Fruit fly (Drosophila melanogaster) whole organism, embryonic: ENCODE measurements around the gene Npc2g.

Source experiments
- CG10979 ChIP-seq: fragments of 200-800 bp; sonication (Bioruptor generic); optimal IDR thresholded peaks from 2 replicates; lab custom pipeline; 2018; ENCODE audit warnings: missing biosample characterization, mild to moderate bottlenecking, missing genetic modification characterization, moderate library complexity
- CG11504 ChIP-seq: fragments of 200-800 bp; sonication (Bioruptor generic); optimal IDR thresholded peaks from 3 replicates; lab custom pipeline; 2019; ENCODE audit warnings: missing biosample characterization, mild to moderate bottlenecking, missing genetic modification characterization, moderate library complexity
- CG11695 ChIP-seq: fragments of 200-800 bp; sonication (Bioruptor generic); IDR thresholded peaks from 3 replicates; pipeline ENCODE4 v1.3.6; 2022; ENCODE audit warnings: missing biosample characterization, missing genetic modification characterization
- CG12104 ChIP-seq: fragments of 200-800 bp; sonication (Bioruptor generic); optimal IDR thresholded peaks from 3 replicates; lab custom pipeline; 2016; ENCODE audit warnings: missing biosample characterization, missing genetic modification characterization
- CG17829 ChIP-seq: fragments of 200-800 bp; optimal IDR thresholded peaks from 2 replicates; lab custom pipeline; 2019; ENCODE audit warnings: missing biosample characterization, mild to moderate bottlenecking, missing genetic modification characterization, moderate library complexity
- CG1792 ChIP-seq: fragments of 200-800 bp; sonication (Bioruptor generic); optimal IDR thresholded peaks from 2 replicates; lab custom pipeline; 2016; ENCODE audit warnings: missing biosample characterization, missing genetic modification characterization
- CG18262 ChIP-seq: fragments of 200-800 bp; optimal IDR thresholded peaks from 3 replicates; lab custom pipeline; 2019; ENCODE audit warnings: missing biosample characterization, mild to moderate bottlenecking, missing genetic modification characterization, moderate library complexity
- CG2678 ChIP-seq: fragments of 200-800 bp; sonication (Bioruptor generic); optimal IDR thresholded peaks from 3 replicates; lab custom pipeline; 2019; ENCODE audit warnings: missing biosample characterization, mild to moderate bottlenecking, missing genetic modification characterization, moderate library complexity
- CG32772 ChIP-seq: fragments of 200-800 bp; sonication (Bioruptor generic); IDR thresholded peaks from 2 replicates; pipeline ENCODE4 v1.3.6; 2022; ENCODE audit warnings: missing biosample characterization, missing genetic modification characterization
- CG33557 ChIP-seq: fragments of 200-800 bp; sonication (Bioruptor generic); optimal IDR thresholded peaks from 2 replicates; lab custom pipeline; 2019; ENCODE audit warnings: missing biosample characterization, mild to moderate bottlenecking, missing genetic modification characterization, moderate library complexity
- CG4820 ChIP-seq: fragments of 200-800 bp; sonication (Bioruptor generic); optimal IDR thresholded peaks from 3 replicates; lab custom pipeline; 2016; ENCODE audit warnings: missing biosample characterization, missing genetic modification characterization
- CG8290 ChIP-seq, 3 experiments: fragments of 200-800 bp; sonication (Bioruptor generic); optimal IDR thresholded peaks; 2 replicates each; lab custom pipeline; 2016 to 2019; ENCODE audit warnings: missing biosample characterization in 3 of 3, missing genetic modification characterization in 3 of 3, mild to moderate bottlenecking in 2 of 3, moderate library complexity in 1 of 3
- CG8924 ChIP-seq: fragments of 200-800 bp; optimal IDR thresholded peaks from 3 replicates; lab custom pipeline; 2019; ENCODE audit warnings: missing biosample characterization, mild to moderate bottlenecking, missing genetic modification characterization, moderate library complexity
- CG9932 ChIP-seq: fragments of 200-800 bp; sonication (Bioruptor generic); IDR thresholded peaks from 2 replicates; pipeline ENCODE4 v1.3.6; 2022; ENCODE audit warnings: missing biosample characterization, missing genetic modification characterization
- CTCF ChIP-seq: fragments of 200-800 bp; sonication (Bioruptor generic); optimal IDR thresholded peaks from 2 replicates; lab custom pipeline; 2017; ENCODE audit warnings: missing biosample characterization, mild to moderate bottlenecking, missing genetic modification characterization, moderate library complexity
- Camta ChIP-seq: fragments of 200-800 bp; sonication (Bioruptor generic); optimal IDR thresholded peaks from 2 replicates; lab custom pipeline; 2016; ENCODE audit warnings: missing biosample characterization, missing genetic modification characterization
- Fer2 ChIP-seq: fragments of 200-800 bp; sonication (Bioruptor generic); optimal IDR thresholded peaks from 2 replicates; lab custom pipeline; 2018; ENCODE audit warnings: missing biosample characterization, mild to moderate bottlenecking, missing genetic modification characterization, moderate library complexity
- GATAe ChIP-seq: fragments of 200-800 bp; sonication (Bioruptor generic); conservative IDR thresholded peaks from 2 replicates; pipeline ENCODE4 v1.3.6; 2022; ENCODE audit warnings: missing biosample characterization, missing genetic modification characterization
- Hey ChIP-seq: fragments of 200-800 bp; sonication (Bioruptor generic); optimal IDR thresholded peaks from 3 replicates; lab custom pipeline; 2018; ENCODE audit warnings: missing biosample characterization, mild to moderate bottlenecking, missing genetic modification characterization
- Hr39 ChIP-seq: fragments of >200 bp; optimal IDR thresholded peaks from 2 replicates; lab custom pipeline; 2017
- Myb ChIP-seq: fragments of 200-800 bp; sonication (Bioruptor generic); optimal IDR thresholded peaks from 2 replicates; lab custom pipeline; 2016; ENCODE audit warnings: missing biosample characterization, missing genetic modification characterization
- Nf-YB ChIP-seq: fragments of 200-800 bp; sonication (Bioruptor generic); optimal IDR thresholded peaks from 3 replicates; lab custom pipeline; 2019; ENCODE audit warnings: missing biosample characterization, mild to moderate bottlenecking, missing genetic modification characterization, moderate library complexity
- Oaz ChIP-seq: fragments of 200-800 bp; sonication (Bioruptor generic); IDR thresholded peaks from 2 replicates; pipeline ENCODE4 v1.3.6; 2022; ENCODE audit warnings: missing biosample characterization, missing genetic modification characterization
- Side ChIP-seq: fragments of 200-800 bp; sonication (Bioruptor generic); optimal IDR thresholded peaks from 2 replicates; lab custom pipeline; 2016; ENCODE audit warnings: missing biosample characterization, missing genetic modification characterization
- Usf ChIP-seq: fragments of 200-800 bp; sonication (Bioruptor generic); optimal IDR thresholded peaks from 2 replicates; lab custom pipeline; 2017; ENCODE audit warnings: missing genotype, missing biosample characterization, missing genetic modification characterization
- Xbp1 ChIP-seq: fragments of 200-800 bp; sonication (Bioruptor generic); optimal IDR thresholded peaks from 3 replicates; lab custom pipeline; 2016; ENCODE audit warnings: missing biosample characterization, mild to moderate bottlenecking, missing genetic modification characterization
- Xrp1 ChIP-seq: fragments of 200-800 bp; sonication (Bioruptor generic); IDR thresholded peaks from 2 replicates; pipeline ENCODE4 v1.3.6; 2022; ENCODE audit warnings: missing biosample characterization, missing genetic modification characterization
- corto ChIP-seq: fragments of 200-800 bp; sonication (Bioruptor generic); optimal IDR thresholded peaks from 2 replicates; lab custom pipeline; 2016; ENCODE audit warnings: missing biosample characterization, mild to moderate bottlenecking, missing genetic modification characterization, moderate library complexity
- crol ChIP-seq: fragments of 200-800 bp; sonication (Bioruptor generic); IDR thresholded peaks from 2 replicates; pipeline ENCODE4 v1.3.6; 2022; ENCODE audit warnings: missing biosample characterization, missing genetic modification characterization
- disco-r ChIP-seq: fragments of 200-800 bp; sonication (Bioruptor generic); optimal IDR thresholded peaks from 2 replicates; lab custom pipeline; 2016; ENCODE audit warnings: missing biosample characterization, missing genetic modification characterization
- dmrt99B ChIP-seq: fragments of 200-800 bp; sonication (Bioruptor generic); optimal IDR thresholded peaks from 2 replicates; lab custom pipeline; 2018; ENCODE audit warnings: missing biosample characterization, mild to moderate bottlenecking, missing genetic modification characterization, moderate library complexity
- eyg ChIP-seq: fragments of 200-800 bp; sonication (Bioruptor generic); optimal IDR thresholded peaks from 3 replicates; lab custom pipeline; 2016; ENCODE audit warnings: missing biosample characterization, missing genetic modification characterization
- fd96Cb ChIP-seq: fragments of 200-800 bp; sonication (Bioruptor generic); optimal IDR thresholded peaks from 2 replicates; lab custom pipeline; 2018; ENCODE audit warnings: missing biosample characterization, mild to moderate bottlenecking, missing genetic modification characterization, moderate library complexity
- gsb ChIP-seq: fragments of 200-800 bp; sonication (Bioruptor generic); IDR thresholded peaks from 2 replicates; pipeline ENCODE4 v1.3.6; 2022; ENCODE audit warnings: missing biosample characterization, missing genetic modification characterization
- hbn ChIP-seq: fragments of 200-800 bp; sonication (Bioruptor generic); IDR thresholded peaks from 2 replicates; pipeline ENCODE4 v1.3.6; 2022; ENCODE audit warnings: missing biosample characterization, missing genetic modification characterization; ENCODE audit not compliant: partially characterized antibody
- inv ChIP-seq: fragments of 200-800 bp; sonication (Bioruptor generic); IDR thresholded peaks from 2 replicates; pipeline ENCODE4 v1.3.6; 2022; ENCODE audit warnings: missing biosample characterization, missing genetic modification characterization; ENCODE audit not compliant: partially characterized antibody
- nmo ChIP-seq: fragments of 200-800 bp; sonication (Bioruptor generic); optimal IDR thresholded peaks from 2 replicates; lab custom pipeline; 2018; ENCODE audit warnings: missing biosample characterization, mild to moderate bottlenecking, missing genetic modification characterization, moderate library complexity
- onecut ChIP-seq: fragments of 200-800 bp; sonication (Bioruptor generic); IDR thresholded peaks from 2 replicates; pipeline ENCODE4 v1.3.6; 2022; ENCODE audit warnings: missing biosample characterization, missing genetic modification characterization
- org-1 ChIP-seq: fragments of 200-800 bp; sonication (Bioruptor generic); optimal IDR thresholded peaks from 2 replicates; lab custom pipeline; 2017; ENCODE audit warnings: missing biosample characterization, missing genetic modification characterization
- pan ChIP-seq, 4 experiments: fragments of >200 bp in 3 of 4; fragments of 200-800 bp in 1 of 4; sonication (Bioruptor generic) in 1 of 4; optimal IDR thresholded peaks in 3 of 4; IDR thresholded peaks in 1 of 4; 2 replicates each; pipeline versions ENCODE4 v1.3.6 to Lab custom; 2017 to 2022; ENCODE audit warnings: missing biosample characterization in 2 of 4, missing genetic modification characterization in 2 of 4, mixed read lengths in 1 of 4
- phol ChIP-seq: fragments of 200-800 bp; sonication (Bioruptor generic); optimal IDR thresholded peaks from 3 replicates; lab custom pipeline; 2018; ENCODE audit warnings: missing biosample characterization, mild to moderate bottlenecking, missing genetic modification characterization, moderate library complexity
- pros ChIP-seq: fragments of 200-800 bp; sonication (Bioruptor generic); optimal IDR thresholded peaks from 3 replicates; lab custom pipeline; 2019; ENCODE audit warnings: missing biosample characterization, mild to moderate bottlenecking, missing genetic modification characterization, moderate library complexity
- row ChIP-seq: fragments of 200-800 bp; sonication (Bioruptor generic); IDR thresholded peaks from 3 replicates; pipeline ENCODE4 v1.3.6; 2022; ENCODE audit warnings: missing biosample characterization, missing genetic modification characterization
- sens ChIP-seq: fragments of 200-800 bp; sonication (Bioruptor generic); peaks from one replicate; lab custom pipeline; 2016; ENCODE audit warnings: missing biosample characterization, missing genetic modification characterization
- sqz ChIP-seq: fragments of 200-800 bp; sonication (Bioruptor generic); optimal IDR thresholded peaks from 3 replicates; lab custom pipeline; 2018; ENCODE audit warnings: missing biosample characterization, mild to moderate bottlenecking, missing genetic modification characterization
- tap ChIP-seq: fragments of 200-800 bp; optimal IDR thresholded peaks from 3 replicates; lab custom pipeline; 2019; ENCODE audit warnings: missing biosample characterization, mild to moderate bottlenecking, missing genetic modification characterization, moderate library complexity
- usp ChIP-seq: fragments of >200 bp; optimal IDR thresholded peaks from 2 replicates; lab custom pipeline; 2017; ENCODE audit warnings: missing biosample characterization, missing genetic modification characterization
- vnd ChIP-seq: fragments of 200-800 bp; sonication (Bioruptor generic); IDR thresholded peaks from 3 replicates; pipeline ENCODE4 v1.3.6; 2022; ENCODE audit warnings: missing biosample characterization, missing genetic modification characterization; ENCODE audit not compliant: partially characterized antibody
- zf30C ChIP-seq: fragments of 200-800 bp; sonication (Bioruptor generic); optimal IDR thresholded peaks from 3 replicates; lab custom pipeline; 2018; ENCODE audit warnings: missing biosample characterization, mild to moderate bottlenecking, missing genetic modification characterization

Gene Npc2g

DNA sequence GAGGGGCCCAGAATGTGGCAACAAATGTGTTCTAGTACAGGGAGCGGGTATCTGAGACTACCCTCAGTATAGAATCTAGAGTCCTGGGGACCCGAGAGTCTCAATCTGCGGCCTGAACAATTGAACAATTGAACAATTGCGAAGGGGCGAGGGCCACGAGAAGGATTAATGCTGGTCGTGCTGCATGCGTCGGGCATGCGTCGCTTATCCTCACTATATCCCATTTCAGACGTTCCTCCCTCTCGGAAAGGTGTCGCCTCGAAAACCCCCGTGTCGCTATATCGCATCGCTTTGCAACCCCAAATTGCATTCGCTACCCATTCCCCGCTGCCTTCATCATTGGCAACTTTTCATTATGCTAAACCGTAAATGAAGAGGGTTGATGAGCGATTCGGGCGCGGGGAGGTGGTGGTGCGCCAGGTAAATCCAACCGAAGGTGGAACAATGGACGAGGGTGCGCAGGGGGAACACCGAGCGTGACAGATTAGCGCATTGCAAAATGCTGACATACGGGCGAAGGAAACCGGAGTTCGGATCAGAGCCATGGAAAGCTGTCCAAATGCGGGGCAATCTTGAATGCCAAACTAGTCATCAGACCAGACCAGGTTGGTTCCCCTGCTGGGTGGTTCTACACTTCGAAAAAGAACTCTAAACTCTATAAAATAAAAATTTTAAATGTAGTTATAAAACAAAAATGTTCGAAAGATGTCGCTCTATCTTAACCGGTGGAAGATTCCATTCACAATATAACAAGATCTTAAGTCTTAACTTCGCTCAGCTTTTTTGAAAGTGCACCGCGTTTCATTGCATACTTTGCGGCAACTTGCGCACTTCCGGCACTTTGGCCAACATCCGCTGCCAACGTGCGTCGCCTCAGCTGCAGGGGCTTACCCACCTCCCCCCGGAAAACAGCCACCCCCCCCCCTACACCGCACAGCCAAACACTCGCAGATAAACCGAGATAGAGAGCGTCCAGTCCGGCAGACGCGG lies 14.0 kb upstream of the Npc2g start (continued):
- TF ChIP-seq Xbp1 (no peak), Side (GFP tag; lab: Kevin White, UChicago) (no peak), crol (GFP tag; lab: Robert Waterston, UW) (peak; percentile 80), corto (GFP tag; lab: Kevin White, UChicago) (no peak), CG33557 (no peak), fd96Cb (tag; lab: Kevin White, UChicago) (peak; percentile 39), zf30C (GFP tag; lab: Kevin White, UChicago) (peak; percentile 20), CG11695 (GFP tag; lab: Robert Waterston, UW) (no peak), row (GFP tag; lab: Robert Waterston, UW) (0 out of 3 replicates have a peak, but pooled peaks have one; percentile 8), CG2678 (tag; lab: Kevin White, UChicago) (peak; percentile 7), Fer2 (tag; lab: Kevin White, UChicago) (no peak), nmo (GFP tag; lab: Kevin White, UChicago) (no peak), hbn (GFP tag; lab: Robert Waterston, UW) (no peak), vnd (GFP tag; lab: Robert Waterston, UW) (no peak), phol (tag; lab: Kevin White, UChicago) (peak; percentile 15), pros (GFP tag; lab: Kevin White, UChicago) (peak; percentile 95), CG1792 (GFP tag; lab: Kevin White, UChicago) (no peak), eyg (GFP tag; lab: Kevin White, UChicago) (no peak), disco-r (GFP tag; lab: Kevin White, UChicago) (no peak), org-1 (no peak), tap (tag; lab: Kevin White, UChicago) (peak; percentile 40), Nf-YB (GFP tag; lab: Kevin White, UChicago) (no peak), Camta (no peak), CG12104 (GFP tag; lab: Kevin White, UChicago) (no peak), CG8290 (GFP tag; optimal IDR thresholded peaks at IDR 0.05; lab: Kevin White, UChicago) (no peak), CG8290 (tag; optimal IDR thresholded peaks at IDR 0.05; lab: Kevin White, UChicago) (no peak), gsb (GFP tag; lab: Robert Waterston, UW) (no peak), CG4820 (GFP tag; lab: Kevin White, UChicago) (no peak), usp (GFP tag; lab: Kevin White, UChicago) (no peak), Hr39 (no peak), onecut (GFP tag; lab: Robert Waterston, UW) (no peak), sens (GFP tag; lab: Kevin White, UChicago) (peak; percentile 54), CG18262 (tag; lab: Kevin White, UChicago) (peak; percentile 24), CG17829 (tag; lab: Kevin White, UChicago) (peak; percentile 22), CG9932 (GFP tag; lab: Robert Waterston, UW) (no peak), Xrp1 (GFP tag; lab: Robert Waterston, UW) (peak; percentile 43; the same call in 1 of the 2 replicates), CTCF (peak; percentile 39), pan (optimal IDR thresholded peaks at IDR 0.05; lab: Kevin White, UChicago) (no peak), pan (GFP tag; optimal IDR thresholded peaks at IDR 0.05 in 1 of 2, IDR thresholded peaks at IDR 0.05 in 1 of 2) (no peak), dmrt99B (peak; percentile 6), CG8924 (peak; percentile 8), CG32772 (GFP tag; lab: Robert Waterston, UW) (no peak), GATAe (GFP tag; lab: Robert Waterston, UW) (no peak), sqz (no peak), inv (GFP tag; lab: Robert Waterston, UW) (no peak), CG11504 (tag; lab: Kevin White, UChicago) (peak; percentile 29), Oaz (GFP tag; lab: Robert Waterston, UW) (no peak), Myb (GFP tag; lab: Kevin White, UChicago) (no peak), Usf (GFP tag; lab: Kevin White, UChicago) (no peak), Hey (tag; lab: Kevin White, UChicago) (peak; percentile 81), CG10979 (tag; lab: Kevin White, UChicago) (peak; percentile 52)
